Worm (Caenorhabditis elegans): Measurements from ENCODE around the gene sluh-7.

- TF ChIP-seq W03F9.2 (tag; optimal IDR thresholded peaks at IDR 0.05) (no peak), him-1 (tag; optimal IDR thresholded peaks at IDR 0.05) (no peak)
Observed at ce11 chrV:10363834-10364233, 8.2 kb upstream of the sluh-7 start.

All from whole organism, L4/young adult.